Fruit fly (Drosophila melanogaster) whole organism: ENCODE data around the gene kek6.

Experiments
- Dll ChIP-seq: fragments of >200 bp; optimal IDR thresholded peaks from 2 replicates; lab custom pipeline; 2017
- psq ChIP-seq: fragments of >200 bp; optimal IDR thresholded peaks from 2 replicates; lab custom pipeline; 2017
- usp ChIP-seq: fragments of >200 bp; optimal IDR thresholded peaks from 2 replicates; lab custom pipeline; 2017; ENCODE audit warnings: missing biosample characterization, missing genetic modification characterization, mixed read lengths

dm6 chr3R:31630376-31630775 is 8.4 kb downstream of the kek6 start:
- TF ChIP-seq psq (lab: Kevin White, UChicago): no peak
- TF ChIP-seq Dll (lab: Kevin White, UChicago): no peak
- TF ChIP-seq usp (GFP tag; lab: Kevin White, UChicago): no peak
